Worm (Caenorhabditis elegans) whole organism, early embryonic: ENCODE data around the gene T23F11.2.

Experiments used
- B0310.2 ChIP-seq: sonication (generic microtip); optimal IDR thresholded peaks from 2 replicates; lab custom pipeline; 2016; ENCODE audit warnings: mild to moderate bottlenecking, missing genetic modification characterization, missing compliant biosample characterization
- aly-1 ChIP-seq: sonication (generic microtip); optimal IDR thresholded peaks from 2 replicates; lab custom pipeline; 2016; ENCODE audit warnings: missing genetic modification characterization, missing compliant biosample characterization
- ama-1 ChIP-seq: fragments of 150-350 bp; optimal IDR thresholded peaks from 2 replicates; lab custom pipeline; 2014
- ceh-13 ChIP-seq: fragments of 200-800 bp; sonication (Bioruptor generic); optimal IDR thresholded peaks from 2 replicates; lab custom pipeline; 2018; ENCODE audit warnings: mild to moderate bottlenecking, missing genetic modification characterization, missing compliant biosample characterization
- ceh-36 ChIP-seq: sonication (generic microtip); optimal IDR thresholded peaks from 2 replicates; lab custom pipeline; 2016; ENCODE audit warnings: missing genetic modification characterization, inconsistent platforms, missing compliant biosample characterization
- flt-1 ChIP-seq: fragments of 200-800 bp; sonication (Bioruptor generic); IDR thresholded peaks from 2 replicates; pipeline ENCODE4 v1.3.6; 2022; ENCODE audit warnings: missing genetic modification characterization, missing compliant biosample characterization
- hmbx-1 ChIP-seq: sonication (generic microtip); optimal IDR thresholded peaks from 2 replicates; lab custom pipeline; 2016; ENCODE audit warnings: mild to moderate bottlenecking, missing genetic modification characterization, missing compliant biosample characterization
- hmg-4 ChIP-seq: fragments of 200-800 bp; sonication (Bioruptor generic); optimal IDR thresholded peaks from 2 replicates; lab custom pipeline; 2018; ENCODE audit warnings: mild to moderate bottlenecking, missing genetic modification characterization, missing compliant biosample characterization
- pes-1 ChIP-seq: fragments of 200-800 bp; sonication (Bioruptor generic); IDR thresholded peaks from 2 replicates; pipeline ENCODE4 v1.3.6; 2022; ENCODE audit warnings: missing genetic modification reagents, missing genetic modification characterization, missing compliant biosample characterization
- sea-1 ChIP-seq: fragments of 200-800 bp; sonication (Bioruptor generic); conservative IDR thresholded peaks from 2 replicates; pipeline ENCODE4 v1.3.6; 2022; ENCODE audit warnings: missing genetic modification characterization, missing compliant biosample characterization
- tbx-11 ChIP-seq: fragments of 200-800 bp; sonication (Bioruptor generic); IDR thresholded peaks from 2 replicates; pipeline ENCODE4 v1.3.6; 2022; ENCODE audit warnings: missing genetic modification characterization, missing compliant biosample characterization
- tbx-37 ChIP-seq: fragments of 200-800 bp; sonication (Bioruptor generic); conservative IDR thresholded peaks from 2 replicates; pipeline ENCODE4 v1.3.6; 2022; ENCODE audit warnings: missing genetic modification reagents, missing genetic modification characterization, missing compliant biosample characterization
- tra-4 ChIP-seq: sonication (generic microtip); optimal IDR thresholded peaks from 2 replicates; lab custom pipeline; 2017; ENCODE audit warnings: missing genetic modification characterization, missing compliant biosample characterization

- no peak for TF ChIP-seq B0310.2 (tag; lab: Kevin White, UChicago)
- TF ChIP-seq ama-1 (lab: Kevin White, UChicago), result no peak
- TF ChIP-seq ceh-13 (GFP tag; lab: Kevin White, UChicago), result no peak
- no peak for TF ChIP-seq hmbx-1 (tag; lab: Kevin White, UChicago)
- no peak for TF ChIP-seq hmg-4
- TF ChIP-seq aly-1 (tag; lab: Kevin White, UChicago), result no peak
- TF ChIP-seq sea-1, result no peak
- no peak for TF ChIP-seq flt-1
- TF ChIP-seq pes-1 (GFP tag; lab: Robert Waterston, UW), result no peak
- no peak for TF ChIP-seq tbx-11 (GFP tag; lab: Robert Waterston, UW)
- TF ChIP-seq tra-4 (tag; lab: Kevin White, UChicago), result no peak
- TF ChIP-seq ceh-36 (tag; lab: Kevin White, UChicago), result no peak
- no peak for TF ChIP-seq tbx-37 (GFP tag; lab: Robert Waterston, UW)
Measured at ce11 chrIII:4616071-4616571, 39.2 kb downstream of the T23F11.2 start, which contains the start of gene lips-3.
